Fruit fly (Drosophila melanogaster) whole organism, embryonic: Measurements from ENCODE around the gene CG31068.
A peak's percentile ranks its signal among the peaks of the same experiment; 100 is the strongest.

Source experiments
- Asciz ChIP-seq: fragments of 200-800 bp; sonication (Bioruptor generic); optimal IDR thresholded peaks from 2 replicates; lab custom pipeline; 2017; ENCODE audit warnings: missing biosample characterization, mild to moderate bottlenecking, missing genetic modification characterization, missing genetic modification reagents
- BtbVII ChIP-seq: fragments of 200-800 bp; sonication (Bioruptor generic); optimal IDR thresholded peaks from 3 replicates; lab custom pipeline; 2017; ENCODE audit warnings: missing biosample characterization, mild to moderate bottlenecking, missing genetic modification characterization
- CG1024 ChIP-seq: fragments of 200-800 bp; sonication (Bioruptor generic); IDR thresholded peaks from 2 replicates; pipeline ENCODE4 v1.3.6; 2022; ENCODE audit warnings: missing biosample characterization, missing genetic modification characterization
- CG11560 ChIP-seq: fragments of 200-800 bp; sonication (Bioruptor generic); IDR thresholded peaks from 3 replicates; pipeline ENCODE4 v1.3.6; 2022; ENCODE audit warnings: missing biosample characterization, missing genetic modification characterization
- CG12236 ChIP-seq: fragments of 200-800 bp; sonication (Bioruptor generic); optimal IDR thresholded peaks from 2 replicates; lab custom pipeline; 2016; ENCODE audit warnings: missing biosample characterization, missing genetic modification characterization
- CG12659 ChIP-seq: fragments of 200-800 bp; sonication (Bioruptor generic); optimal IDR thresholded peaks from 3 replicates; lab custom pipeline; 2017; ENCODE audit warnings: mild to moderate bottlenecking, missing biosample characterization, missing genetic modification reagents, missing genetic modification characterization
- CG12744 ChIP-seq: fragments of 200-800 bp; sonication (Bioruptor generic); optimal IDR thresholded peaks from 2 replicates; lab custom pipeline; 2016; ENCODE audit warnings: missing biosample characterization, missing genetic modification characterization
- CG13123 ChIP-seq: fragments of 200-800 bp; sonication (Bioruptor generic); optimal IDR thresholded peaks from 2 replicates; lab custom pipeline; 2016; ENCODE audit warnings: missing biosample characterization, missing genetic modification characterization
- CG13296 ChIP-seq: fragments of 200-800 bp; sonication (Bioruptor generic); optimal IDR thresholded peaks from 3 replicates; lab custom pipeline; 2018; ENCODE audit warnings: missing biosample characterization, mild to moderate bottlenecking, missing genetic modification characterization
- CG14710 ChIP-seq: fragments of 200-800 bp; sonication (Bioruptor generic); optimal IDR thresholded peaks from 3 replicates; lab custom pipeline; 2019; ENCODE audit warnings: missing biosample characterization, mild to moderate bottlenecking, missing genetic modification characterization, moderate library complexity
- CG15601 ChIP-seq: fragments of 200-800 bp; sonication (Bioruptor generic); optimal IDR thresholded peaks from 3 replicates; lab custom pipeline; 2019; ENCODE audit warnings: missing biosample characterization, mild to moderate bottlenecking, missing genetic modification characterization, moderate library complexity
- CG1602 ChIP-seq: fragments of 200-800 bp; sonication (Bioruptor generic); optimal IDR thresholded peaks from 3 replicates; lab custom pipeline; 2016; ENCODE audit warnings: missing biosample characterization, missing genetic modification characterization
- CG17385 ChIP-seq: fragments of 200-800 bp; sonication (Bioruptor generic); optimal IDR thresholded peaks from 3 replicates; lab custom pipeline; 2018; ENCODE audit warnings: missing biosample characterization, mild to moderate bottlenecking, missing genetic modification characterization
- CG17829 ChIP-seq: fragments of 200-800 bp; optimal IDR thresholded peaks from 2 replicates; lab custom pipeline; 2019; ENCODE audit warnings: missing biosample characterization, mild to moderate bottlenecking, missing genetic modification characterization, moderate library complexity
- CG1832 ChIP-seq: fragments of 200-800 bp; sonication (Bioruptor generic); optimal IDR thresholded peaks from 2 replicates; lab custom pipeline; 2017; ENCODE audit warnings: missing biosample characterization, mild to moderate bottlenecking, missing genetic modification characterization, inconsistent platforms
- CG30431 ChIP-seq: fragments of 200-800 bp; sonication (Bioruptor generic); optimal IDR thresholded peaks from 2 replicates; lab custom pipeline; 2017; ENCODE audit warnings: missing biosample characterization, missing genetic modification characterization
- CG3065 ChIP-seq: fragments of 200-800 bp; sonication (Bioruptor generic); optimal IDR thresholded peaks from 2 replicates; lab custom pipeline; 2016; ENCODE audit warnings: missing biosample characterization, missing genetic modification characterization
- CG31365 ChIP-seq: fragments of 200-800 bp; sonication (Bioruptor generic); optimal IDR thresholded peaks from 2 replicates; lab custom pipeline; 2018; ENCODE audit warnings: missing biosample characterization, mild to moderate bottlenecking, missing genetic modification characterization
- CG4328 ChIP-seq: fragments of 200-800 bp; sonication (Bioruptor generic); optimal IDR thresholded peaks from 3 replicates; lab custom pipeline; 2017; ENCODE audit warnings: missing biosample characterization, missing genetic modification reagents, missing genetic modification characterization
- CG4617 ChIP-seq: fragments of 200-800 bp; sonication (Bioruptor generic); optimal IDR thresholded peaks from 3 replicates; lab custom pipeline; 2016; ENCODE audit warnings: missing biosample characterization, missing genetic modification characterization, borderline replicate concordance
- CG4854 ChIP-seq: fragments of 200-800 bp; sonication (Bioruptor generic); optimal IDR thresholded peaks from 2 replicates; lab custom pipeline; 2016; ENCODE audit warnings: missing biosample characterization, missing genetic modification characterization, inconsistent platforms
- CG8388 ChIP-seq: fragments of 200-800 bp; sonication (Bioruptor generic); optimal IDR thresholded peaks from 2 replicates; lab custom pipeline; 2019; ENCODE audit warnings: missing biosample characterization, mild to moderate bottlenecking, missing genetic modification characterization, moderate library complexity
- CG8478 ChIP-seq: fragments of >200 bp; optimal IDR thresholded peaks from 2 replicates; lab custom pipeline; 2018
- CTCF ChIP-seq: fragments of 200-800 bp; sonication (Bioruptor generic); optimal IDR thresholded peaks from 2 replicates; lab custom pipeline; 2017; ENCODE audit warnings: missing biosample characterization, mild to moderate bottlenecking, missing genetic modification characterization, moderate library complexity
- Dll ChIP-seq: fragments of 200-800 bp; sonication (Bioruptor generic); IDR thresholded peaks from 4 replicates; pipeline ENCODE4 v1.3.6; 2022; ENCODE audit warnings: missing biosample characterization, missing genetic modification characterization; ENCODE audit not compliant: partially characterized antibody
- Eip74EF ChIP-seq, 2 experiments: fragments of 200-800 bp in 1 of 2; fragments of >200 bp in 1 of 2; sonication (Bioruptor generic) in 1 of 2; optimal IDR thresholded peaks; 2 replicates each; lab custom pipeline; 2017 to 2019; ENCODE audit warnings: missing biosample characterization in 2 of 2, missing genetic modification characterization in 2 of 2, mild to moderate bottlenecking in 1 of 2, moderate library complexity in 1 of 2
- Hr51 ChIP-seq, 2 experiments: fragments of 200-800 bp; sonication (Bioruptor generic); optimal IDR thresholded peaks; 2 replicates in 1 of 2; 3 replicates in 1 of 2; lab custom pipeline; 2016 to 2018; ENCODE audit warnings: missing biosample characterization in 2 of 2, missing genetic modification characterization in 2 of 2, mild to moderate bottlenecking in 1 of 2, moderate library complexity in 1 of 2
- Lhr ChIP-seq: fragments of 200-800 bp; sonication (Bioruptor generic); optimal IDR thresholded peaks from 3 replicates; lab custom pipeline; 2017; ENCODE audit warnings: mild to moderate bottlenecking, missing biosample characterization, missing genetic modification reagents, missing genetic modification characterization
- MTF-1 ChIP-seq: fragments of 200-800 bp; sonication (Bioruptor generic); optimal IDR thresholded peaks from 2 replicates; lab custom pipeline; 2018; ENCODE audit warnings: missing biosample characterization, mild to moderate bottlenecking, missing genetic modification characterization, borderline replicate concordance
- Ptx1 ChIP-seq: fragments of 200-800 bp; sonication (Bioruptor generic); IDR thresholded peaks from 2 replicates; pipeline ENCODE4 v1.3.6; 2022; ENCODE audit warnings: missing biosample characterization, missing genetic modification characterization
- Ssrp ChIP-seq: fragments of 200-800 bp; sonication (Bioruptor generic); optimal IDR thresholded peaks from 2 replicates; lab custom pipeline; 2018; ENCODE audit warnings: missing biosample characterization, mild to moderate bottlenecking, missing genetic modification characterization, moderate library complexity
- ac ChIP-seq: fragments of 200-800 bp; sonication (Bioruptor generic); optimal IDR thresholded peaks from 3 replicates; lab custom pipeline; 2017; ENCODE audit warnings: missing biosample characterization, mild to moderate bottlenecking, missing genetic modification characterization
- croc ChIP-seq: fragments of 200-800 bp; sonication (Bioruptor generic); conservative IDR thresholded peaks from 3 replicates; pipeline ENCODE4 v1.3.6; 2022; ENCODE audit warnings: missing biosample characterization, missing genetic modification characterization
- da ChIP-seq: fragments of 200-800 bp; sonication (Bioruptor generic); optimal IDR thresholded peaks from 2 replicates; lab custom pipeline; 2016; ENCODE audit warnings: missing biosample characterization, missing genetic modification characterization
- danr ChIP-seq: fragments of 200-800 bp; sonication (Bioruptor generic); IDR thresholded peaks from 2 replicates; pipeline ENCODE4 v1.3.6; 2022; ENCODE audit warnings: missing biosample characterization, missing genetic modification characterization
- dati ChIP-seq: fragments of 200-800 bp; sonication (Bioruptor generic); IDR thresholded peaks from 2 replicates; pipeline ENCODE4 v1.3.6; 2022; ENCODE audit warnings: missing biosample characterization, missing genetic modification characterization
- ems ChIP-seq: fragments of 200-800 bp; sonication (Bioruptor generic); optimal IDR thresholded peaks from 3 replicates; lab custom pipeline; 2016; ENCODE audit warnings: missing biosample characterization, missing genetic modification characterization
- hth ChIP-seq: fragments of >200 bp; optimal IDR thresholded peaks from 2 replicates; lab custom pipeline; 2017; ENCODE audit warnings: inconsistent platforms
- insv ChIP-seq, 2 experiments: fragments of 200-800 bp; sonication (Bioruptor generic); optimal IDR thresholded peaks; 3 replicates each; lab custom pipeline; 2016 to 2018; ENCODE audit warnings: missing biosample characterization in 2 of 2, missing genetic modification characterization in 2 of 2
- kni ChIP-seq: fragments of 200-800 bp; sonication (Bioruptor generic); optimal IDR thresholded peaks from 3 replicates; lab custom pipeline; 2017; ENCODE audit warnings: mild to moderate bottlenecking, missing biosample characterization, missing genetic modification reagents, missing genetic modification characterization
- lab ChIP-seq: fragments of 200-800 bp; sonication (Bioruptor generic); optimal IDR thresholded peaks from 3 replicates; lab custom pipeline; 2017; ENCODE audit warnings: missing biosample characterization, missing genetic modification characterization, mild to moderate bottlenecking, moderate library complexity, missing genetic modification reagents
- lola ChIP-seq, 3 experiments: fragments of >200 bp in 2 of 3; fragments of 200-800 bp in 1 of 3; sonication (Bioruptor generic) in 1 of 3; optimal IDR thresholded peaks; 2 replicates each; lab custom pipeline; 2017 to 2019; ENCODE audit warnings: missing biosample characterization in 3 of 3, missing genetic modification characterization in 3 of 3, mild to moderate bottlenecking in 1 of 3, moderate library complexity in 1 of 3
- pfk ChIP-seq: fragments of 200-800 bp; sonication (Bioruptor generic); optimal IDR thresholded peaks from 2 replicates; lab custom pipeline; 2018; ENCODE audit warnings: missing biosample characterization, mild to moderate bottlenecking, missing genetic modification characterization, moderate library complexity
- pzg ChIP-seq: fragments of 200-800 bp; sonication (Bioruptor generic); optimal IDR thresholded peaks from 3 replicates; lab custom pipeline; 2018; ENCODE audit warnings: missing biosample characterization, mild to moderate bottlenecking, missing genetic modification characterization, moderate library complexity
- ranshi ChIP-seq: fragments of 200-800 bp; sonication (Bioruptor generic); IDR thresholded peaks from 2 replicates; pipeline ENCODE4 v1.3.6; 2022; ENCODE audit warnings: missing biosample characterization, missing genetic modification characterization
- ro ChIP-seq: fragments of 200-800 bp; sonication (Bioruptor generic); IDR thresholded peaks from 2 replicates; pipeline ENCODE4 v1.3.6; 2022; ENCODE audit warnings: missing biosample characterization, missing genetic modification characterization
- run ChIP-seq: fragments of 200-800 bp; sonication (Bioruptor generic); optimal IDR thresholded peaks from 3 replicates; lab custom pipeline; 2018; ENCODE audit warnings: missing biosample characterization, mild to moderate bottlenecking, missing genetic modification characterization
- slou ChIP-seq: fragments of 200-800 bp; sonication (Bioruptor generic); optimal IDR thresholded peaks from 3 replicates; lab custom pipeline; 2016; ENCODE audit warnings: missing biosample characterization, missing genetic modification characterization
- usp ChIP-seq: fragments of >200 bp; optimal IDR thresholded peaks from 2 replicates; lab custom pipeline; 2017; ENCODE audit warnings: missing biosample characterization, missing genetic modification characterization
- vfl ChIP-seq: fragments of 200-800 bp; sonication (Bioruptor generic); optimal IDR thresholded peaks from 2 replicates; lab custom pipeline; 2016; ENCODE audit warnings: missing biosample characterization, missing genetic modification characterization

CG31068 gene

dm6 chr3R:27272233-27272632 is 38.7 kb downstream of the CG31068 start (continued):
- TF ChIP-seq Lhr (GFP tag; lab: Kevin White, UChicago): no peak
- no peak for TF ChIP-seq CG3065
- no peak for TF ChIP-seq CG31365 (tag; lab: Kevin White, UChicago)
- no peak for TF ChIP-seq usp (GFP tag; lab: Kevin White, UChicago)
- no peak for TF ChIP-seq hth (lab: Kevin White, UChicago)
- TF ChIP-seq Ssrp (tag; lab: Kevin White, UChicago): no peak
- TF ChIP-seq CG11560 (tag; lab: Robert Waterston, UW): no peak
- TF ChIP-seq CG12659 (GFP tag; lab: Kevin White, UChicago): peak; percentile 4
- TF ChIP-seq CG30431 (GFP tag; lab: Kevin White, UChicago): no peak
- TF ChIP-seq croc (GFP tag; lab: Robert Waterston, UW): no peak
- TF ChIP-seq CG1024 (GFP tag; lab: Robert Waterston, UW): no peak
- TF ChIP-seq CG8388: no peak
- no peak for TF ChIP-seq danr (GFP tag; lab: Robert Waterston, UW)
- no peak for TF ChIP-seq run (tag; lab: Kevin White, UChicago)
- no peak for TF ChIP-seq CG1832 (GFP tag; lab: Kevin White, UChicago)
- no peak for TF ChIP-seq MTF-1
- TF ChIP-seq da (GFP tag; lab: Kevin White, UChicago): no peak
- TF ChIP-seq CG4617 (GFP tag; lab: Kevin White, UChicago): peak; percentile 37
- no peak for TF ChIP-seq dati
- TF ChIP-seq kni (GFP tag; lab: Kevin White, UChicago): no peak
- TF ChIP-seq CG8478: no peak
- TF ChIP-seq ranshi: no peak
- TF ChIP-seq ems (GFP tag; lab: Kevin White, UChicago): no peak
- no peak for TF ChIP-seq Asciz (GFP tag; lab: Kevin White, UChicago)
- no peak for TF ChIP-seq CG12744 (GFP tag; lab: Kevin White, UChicago)
- TF ChIP-seq lola (GFP tag; optimal IDR thresholded peaks at IDR 0.05; lab: Kevin White, UChicago): no peak
- no peak for TF ChIP-seq ac (GFP tag; lab: Kevin White, UChicago)
- no peak for TF ChIP-seq Hr51 (GFP tag; optimal IDR thresholded peaks at IDR 0.05; lab: Kevin White, UChicago)
- TF ChIP-seq Ptx1 (GFP tag; lab: Robert Waterston, UW): no peak
- no peak for TF ChIP-seq CG15601 (tag; lab: Kevin White, UChicago)
- no peak for TF ChIP-seq CG4854 (GFP tag; lab: Kevin White, UChicago)
- TF ChIP-seq insv (GFP tag; optimal IDR thresholded peaks at IDR 0.05; lab: Kevin White, UChicago): no peak
- TF ChIP-seq CTCF (GFP tag; lab: Kevin White, UChicago): no peak
- peak; percentile 23 for TF ChIP-seq CG14710 (tag; lab: Kevin White, UChicago)
- no peak for TF ChIP-seq slou (GFP tag; lab: Kevin White, UChicago)

dm6 chr3R:27273118-27274062 is 39.9 kb downstream of the CG31068 start, which contains the start of gene CG5934:
Gene CG5934 (plus strand): TSS chr3R:27273705.
- TF ChIP-seq Eip74EF (GFP tag; optimal IDR thresholded peaks at IDR 0.05; lab: Kevin White, UChicago): peak in 1 of 2 experiments; percentile 12
- TF ChIP-seq CG17829 (tag; lab: Kevin White, UChicago): no peak
- TF ChIP-seq lab (GFP tag; lab: Kevin White, UChicago): peak; percentile 45
- TF ChIP-seq CG4328 (GFP tag; lab: Kevin White, UChicago): no peak
- TF ChIP-seq vfl (GFP tag; lab: Kevin White, UChicago): peak; percentile 27
- no peak for TF ChIP-seq ro (GFP tag; lab: Robert Waterston, UW)
- TF ChIP-seq CG13123 (GFP tag; lab: Kevin White, UChicago): no peak
- peak; percentile 1 for TF ChIP-seq pfk (GFP tag; lab: Kevin White, UChicago)
- TF ChIP-seq CG12236 (GFP tag; lab: Kevin White, UChicago): no peak
- TF ChIP-seq CG17385 (GFP tag; lab: Kevin White, UChicago): peak; percentile 97
- TF ChIP-seq CG13296 (GFP tag; lab: Kevin White, UChicago): no peak
- no peak for TF ChIP-seq BtbVII (GFP tag; lab: Kevin White, UChicago)
- peak; percentile 37 for TF ChIP-seq Lhr (GFP tag; lab: Kevin White, UChicago)
- TF ChIP-seq pzg: peak; percentile 59
- no peak for TF ChIP-seq CG1602
- no peak for TF ChIP-seq Dll (GFP tag; lab: Robert Waterston, UW)
